Worm (Caenorhabditis elegans): ENCODE results near the gene C55C3.8.

ce11 chrIV:5715341-5716112, 24.7 kb downstream of the C55C3.8 start:
- no peak for TF ChIP-seq nhr-2 (tag; optimal IDR thresholded peaks at IDR 0.05)
- TF ChIP-seq nhr-76 (tag; optimal IDR thresholded peaks at IDR 0.05) = no peak
- no peak for TF ChIP-seq unc-39 (tag; optimal IDR thresholded peaks at IDR 0.05)
- TF ChIP-seq elt-1 (tag; optimal IDR thresholded peaks at IDR 0.05; ENCODE audit: borderline replicate concordance, insufficient read depth) = no peak
- no peak for TF ChIP-seq hlh-1 (tag; optimal IDR thresholded peaks at IDR 0.05)
- TF ChIP-seq mab-5 (tag; optimal IDR thresholded peaks at IDR 0.05) = no peak
- no peak for TF ChIP-seq drap-1 (GFP tag; optimal IDR thresholded peaks at IDR 0.05)
- no peak for TF ChIP-seq lsy-2 (tag; optimal IDR thresholded peaks at IDR 0.05)
- TF ChIP-seq pha-4 (tag; optimal IDR thresholded peaks at IDR 0.05) = no peak
- TF ChIP-seq ztf-11 (tag; optimal IDR thresholded peaks at IDR 0.05) = no peak
